ENCODE assay signal across 1 fruit fly cellular context in genomic region chr2L:3655698-3656105, dm6.
TF ChIP-seq lines count a peak whose summit lies in the region.

No protein-coding gene starts in this region.

TF ChIP-seq in whole organism, embryonic, 481 proteins besides CTCF, POLR2A, EP300 and RAD21 (continued from another document):
- TF ChIP-seq Gsc (GFP tag; IDR thresholded peaks at IDR 0.05; lab: Robert Waterston, UW) (peak; percentile 89; the same call in 1 of the 2 replicates), ara (GFP tag; IDR thresholded peaks at IDR 0.05; lab: Robert Waterston, UW) (peak; percentile 97), Dbx (GFP tag; IDR thresholded peaks at IDR 0.05; lab: Robert Waterston, UW) (peak; percentile 98), Hr39 (optimal IDR thresholded peaks at IDR 0.05; lab: Kevin White, UChicago) (no peak), CG10147 (GFP tag; optimal IDR thresholded peaks at IDR 0.05; lab: Kevin White, UChicago) (peak; percentile 98), kni (GFP tag; optimal IDR thresholded peaks at IDR 0.05; lab: Kevin White, UChicago) (peak; percentile 97), gt (GFP tag; IDR thresholded peaks at IDR 0.05; lab: Robert Waterston, UW) (peak; percentile 95), CG7987 (GFP tag; optimal IDR thresholded peaks at IDR 0.05; lab: Kevin White, UChicago) (peak; percentile 93), onecut (GFP tag; IDR thresholded peaks at IDR 0.05; lab: Robert Waterston, UW) (peak; percentile 96), NC2β (GFP tag; optimal IDR thresholded peaks at IDR 0.05; lab: Kevin White, UChicago) (peak; percentile 98), Abd-B (GFP tag; optimal IDR thresholded peaks at IDR 0.05; lab: Kevin White, UChicago) (peak; percentile 98), fd64A (GFP tag; optimal IDR thresholded peaks at IDR 0.05; lab: Kevin White, UChicago) (peak; percentile 98), CG9609 (GFP tag; optimal IDR thresholded peaks at IDR 0.05; lab: Kevin White, UChicago) (peak; percentile 97), CG15269 (tag; optimal IDR thresholded peaks at IDR 0.05; lab: Kevin White, UChicago) (peak; percentile 98), az2 (GFP tag; optimal IDR thresholded peaks at IDR 0.05; lab: Kevin White, UChicago) (peak; percentile 98), CG9817 (tag; optimal IDR thresholded peaks at IDR 0.05; lab: Kevin White, UChicago) (peak; percentile 99), CG31365 (tag; optimal IDR thresholded peaks at IDR 0.05; lab: Kevin White, UChicago) (peak; percentile 93), mirr (GFP tag; optimal IDR thresholded peaks at IDR 0.05; lab: Kevin White, UChicago) (peak; percentile 99), CG6654 (GFP tag; optimal IDR thresholded peaks at IDR 0.05; lab: Kevin White, UChicago) (peak; percentile 91), gcm2 (GFP tag; optimal IDR thresholded peaks at IDR 0.05; lab: Kevin White, UChicago) (peak; percentile 96), cwo (GFP tag; optimal IDR thresholded peaks at IDR 0.05; lab: Kevin White, UChicago) (peak; percentile 97), H15 (GFP tag; IDR thresholded peaks at IDR 0.05; lab: Robert Waterston, UW) (peak; percentile 96), fu2 (GFP tag; optimal IDR thresholded peaks at IDR 0.05; lab: Kevin White, UChicago) (peak; percentile 98), shn (GFP tag; optimal IDR thresholded peaks at IDR 0.05; lab: Kevin White, UChicago) (peak; percentile 97), wdn (GFP tag; IDR thresholded peaks at IDR 0.05; lab: Robert Waterston, UW) (peak; percentile 97), Nf-YC (tag; optimal IDR thresholded peaks at IDR 0.05; lab: Kevin White, UChicago) (peak; percentile 92), grn (GFP tag; optimal IDR thresholded peaks at IDR 0.05; lab: Kevin White, UChicago) (peak; percentile 94), bab2 (GFP tag; optimal IDR thresholded peaks at IDR 0.05; lab: Kevin White, UChicago) (peak; percentile 98), CG10654 (GFP tag; optimal IDR thresholded peaks at IDR 0.05; lab: Kevin White, UChicago) (peak; percentile 98), fd102C (GFP tag; optimal IDR thresholded peaks at IDR 0.05; lab: Kevin White, UChicago) (peak; percentile 69), nerfin-1 (tag; optimal IDR thresholded peaks at IDR 0.05; lab: Kevin White, UChicago) (peak; percentile 98), CG4282 (GFP tag; optimal IDR thresholded peaks at IDR 0.05; lab: Kevin White, UChicago) (peak; percentile 95), tap (tag; optimal IDR thresholded peaks at IDR 0.05; lab: Kevin White, UChicago) (peak; percentile 99), bsh (GFP tag; optimal IDR thresholded peaks at IDR 0.05; lab: Kevin White, UChicago) (peak; percentile 97 to 99), Med (GFP tag; lab: Kevin White, UChicago) (peak; percentile 100), Ptx1 (GFP tag; IDR thresholded peaks at IDR 0.05; lab: Robert Waterston, UW) (peak; percentile 98)
TF ChIP-seq in whole organism, embryonic: peak in this region for 437.
